Fruit fly (Drosophila melanogaster) whole organism, embryonic: ENCODE measurements around the gene alpha-Est7.
A peak's percentile ranks its signal among the peaks of the same experiment; 100 is the strongest.

ENCODE experiments used
- B-H2 ChIP-seq: fragments of 200-800 bp; sonication (Bioruptor generic); optimal IDR thresholded peaks from 2 replicates; lab custom pipeline; 2018; ENCODE audit warnings: missing biosample characterization, mild to moderate bottlenecking, missing genetic modification characterization
- BEAF-32 ChIP-seq: fragments of 200-800 bp; sonication (Bioruptor generic); optimal IDR thresholded peaks from 3 replicates; lab custom pipeline; 2017; ENCODE audit warnings: missing biosample characterization, missing genetic modification characterization, mild to moderate bottlenecking, moderate library complexity, missing genetic modification reagents
- CG11093 ChIP-seq: fragments of 200-800 bp; sonication (Bioruptor generic); IDR thresholded peaks from 3 replicates; pipeline ENCODE4 v1.3.6; 2022; ENCODE audit warnings: missing biosample characterization, missing genetic modification characterization
- CG14710 ChIP-seq: fragments of 200-800 bp; sonication (Bioruptor generic); optimal IDR thresholded peaks from 3 replicates; lab custom pipeline; 2019; ENCODE audit warnings: missing biosample characterization, mild to moderate bottlenecking, missing genetic modification characterization, moderate library complexity
- CG15514 ChIP-seq: fragments of 200-800 bp; sonication (Bioruptor generic); optimal IDR thresholded peaks from 3 replicates; lab custom pipeline; 2017; ENCODE audit warnings: missing biosample characterization, missing genetic modification characterization, mild to moderate bottlenecking, moderate library complexity, missing genetic modification reagents
- CG1602 ChIP-seq: fragments of 200-800 bp; sonication (Bioruptor generic); optimal IDR thresholded peaks from 3 replicates; lab custom pipeline; 2016; ENCODE audit warnings: missing biosample characterization, missing genetic modification characterization
- CG17186 ChIP-seq: fragments of 200-800 bp; sonication (Bioruptor generic); optimal IDR thresholded peaks from 3 replicates; lab custom pipeline; 2017; ENCODE audit warnings: missing biosample characterization, missing genetic modification reagents, missing genetic modification characterization
- CG17912 ChIP-seq: fragments of 200-800 bp; sonication (Bioruptor generic); optimal IDR thresholded peaks from 2 replicates; lab custom pipeline; 2018; ENCODE audit warnings: missing biosample characterization, mild to moderate bottlenecking, missing genetic modification characterization
- CG2712 ChIP-seq: fragments of 200-800 bp; optimal IDR thresholded peaks from 3 replicates; lab custom pipeline; 2019; ENCODE audit warnings: missing biosample characterization, mild to moderate bottlenecking, missing genetic modification characterization, moderate library complexity
- CG32772 ChIP-seq: fragments of 200-800 bp; sonication (Bioruptor generic); IDR thresholded peaks from 2 replicates; pipeline ENCODE4 v1.3.6; 2022; ENCODE audit warnings: missing biosample characterization, missing genetic modification characterization
- CG34376 ChIP-seq: fragments of 200-800 bp; sonication (Bioruptor generic); optimal IDR thresholded peaks from 2 replicates; lab custom pipeline; 2018; ENCODE audit warnings: missing biosample characterization, mild to moderate bottlenecking, missing genetic modification characterization
- CG4617 ChIP-seq: fragments of 200-800 bp; sonication (Bioruptor generic); optimal IDR thresholded peaks from 3 replicates; lab custom pipeline; 2016; ENCODE audit warnings: missing biosample characterization, missing genetic modification characterization, borderline replicate concordance
- CG7987 ChIP-seq: fragments of 200-800 bp; sonication (Bioruptor generic); optimal IDR thresholded peaks from 2 replicates; lab custom pipeline; 2018; ENCODE audit warnings: missing biosample characterization, mild to moderate bottlenecking, missing genetic modification characterization, moderate library complexity
- Dp ChIP-seq: fragments of 200-800 bp; sonication (Bioruptor generic); optimal IDR thresholded peaks from 2 replicates; lab custom pipeline; 2018; ENCODE audit warnings: missing biosample characterization, mild to moderate bottlenecking, missing genetic modification characterization, moderate library complexity
- E2f1 ChIP-seq: fragments of 200-800 bp; sonication (Bioruptor generic); IDR thresholded peaks from 2 replicates; pipeline ENCODE4 v1.3.6; 2022; ENCODE audit warnings: missing biosample characterization, missing genetic modification characterization
- Elba2 ChIP-seq: fragments of 200-800 bp; sonication (Bioruptor generic); optimal IDR thresholded peaks from 3 replicates; lab custom pipeline; 2016; ENCODE audit warnings: missing biosample characterization, missing genetic modification characterization
- Ets65A ChIP-seq: fragments of 200-800 bp; sonication (Bioruptor generic); peaks from one replicate; lab custom pipeline; 2016; ENCODE audit warnings: missing biosample characterization, missing genetic modification characterization
- H2.0 ChIP-seq: fragments of 200-800 bp; sonication (Bioruptor generic); IDR thresholded peaks from 2 replicates; pipeline ENCODE4 v1.3.6; 2022; ENCODE audit warnings: missing biosample characterization, missing genetic modification characterization
- Hmr ChIP-seq: fragments of 200-800 bp; sonication (Bioruptor generic); optimal IDR thresholded peaks from 3 replicates; lab custom pipeline; 2017; ENCODE audit warnings: mild to moderate bottlenecking, missing biosample characterization, missing genetic modification reagents, missing genetic modification characterization
- NC2β ChIP-seq: fragments of 200-800 bp; sonication (Bioruptor generic); optimal IDR thresholded peaks from 2 replicates; lab custom pipeline; 2016; ENCODE audit warnings: missing biosample characterization, missing genetic modification characterization
- PHDP ChIP-seq: fragments of 200-800 bp; sonication (Bioruptor generic); optimal IDR thresholded peaks from 3 replicates; lab custom pipeline; 2018; ENCODE audit warnings: missing biosample characterization, mild to moderate bottlenecking, missing genetic modification characterization, moderate library complexity
- Side ChIP-seq: fragments of 200-800 bp; sonication (Bioruptor generic); optimal IDR thresholded peaks from 2 replicates; lab custom pipeline; 2016; ENCODE audit warnings: missing biosample characterization, missing genetic modification characterization
- ara ChIP-seq: fragments of 200-800 bp; sonication (Bioruptor generic); IDR thresholded peaks from 2 replicates; pipeline ENCODE4 v1.3.6; 2022; ENCODE audit warnings: missing biosample characterization, missing genetic modification characterization
- caup ChIP-seq: fragments of 200-800 bp; sonication (Bioruptor generic); optimal IDR thresholded peaks from 3 replicates; lab custom pipeline; 2017; ENCODE audit warnings: missing biosample characterization, mild to moderate bottlenecking, missing genetic modification characterization, moderate library complexity; ENCODE audit not compliant: severe bottlenecking
- exex ChIP-seq: fragments of 200-800 bp; sonication (Bioruptor generic); optimal IDR thresholded peaks from 4 replicates; lab custom pipeline; 2018; ENCODE audit warnings: missing biosample characterization, mild to moderate bottlenecking, missing genetic modification characterization, moderate library complexity
- grn ChIP-seq: fragments of 200-800 bp; sonication (Bioruptor generic); optimal IDR thresholded peaks from 3 replicates; lab custom pipeline; 2017; ENCODE audit warnings: missing biosample characterization, missing genetic modification characterization
- jigr1 ChIP-seq: fragments of 200-800 bp; sonication (Bioruptor generic); IDR thresholded peaks from 3 replicates; pipeline ENCODE4 v1.3.6; 2022; ENCODE audit warnings: missing biosample characterization, missing genetic modification characterization
- kah ChIP-seq: fragments of 200-800 bp; sonication (Bioruptor generic); optimal IDR thresholded peaks from 2 replicates; lab custom pipeline; 2018; ENCODE audit warnings: missing biosample characterization, mild to moderate bottlenecking, missing genetic modification characterization
- mirr ChIP-seq: fragments of 200-800 bp; sonication (Bioruptor generic); optimal IDR thresholded peaks from 3 replicates; lab custom pipeline; 2018; ENCODE audit warnings: missing biosample characterization, mild to moderate bottlenecking, missing genetic modification characterization
- nau ChIP-seq: fragments of 200-800 bp; sonication (Bioruptor generic); optimal IDR thresholded peaks from 3 replicates; lab custom pipeline; 2017; ENCODE audit warnings: missing biosample characterization, mild to moderate bottlenecking, missing genetic modification characterization, missing genetic modification reagents
- nmo ChIP-seq: fragments of 200-800 bp; sonication (Bioruptor generic); optimal IDR thresholded peaks from 2 replicates; lab custom pipeline; 2018; ENCODE audit warnings: missing biosample characterization, mild to moderate bottlenecking, missing genetic modification characterization, moderate library complexity
- pho ChIP-seq: fragments of 200-800 bp; sonication (Bioruptor generic); optimal IDR thresholded peaks from 2 replicates; lab custom pipeline; 2016; ENCODE audit warnings: missing biosample characterization, missing genetic modification characterization
- sd ChIP-seq: fragments of 200-800 bp; sonication (Bioruptor generic); optimal IDR thresholded peaks from 3 replicates; lab custom pipeline; 2018; ENCODE audit warnings: missing biosample characterization, mild to moderate bottlenecking, missing genetic modification characterization, moderate library complexity
- slbo ChIP-seq: fragments of 200-800 bp; sonication (Bioruptor generic); IDR thresholded peaks from 2 replicates; pipeline ENCODE4 v1.3.6; 2022; ENCODE audit warnings: missing biosample characterization, missing genetic modification characterization
- sqz ChIP-seq: fragments of 200-800 bp; sonication (Bioruptor generic); optimal IDR thresholded peaks from 3 replicates; lab custom pipeline; 2018; ENCODE audit warnings: missing biosample characterization, mild to moderate bottlenecking, missing genetic modification characterization
- ssp ChIP-seq: fragments of 200-800 bp; sonication (Bioruptor generic); IDR thresholded peaks from 2 replicates; pipeline ENCODE4 v1.3.6; 2022; ENCODE audit warnings: missing biosample characterization, missing genetic modification characterization
- sug ChIP-seq: fragments of 200-800 bp; optimal IDR thresholded peaks from 2 replicates; lab custom pipeline; 2019; ENCODE audit warnings: missing biosample characterization, mild to moderate bottlenecking, missing genetic modification characterization, moderate library complexity
- unc-4 ChIP-seq: fragments of 200-800 bp; sonication (Bioruptor generic); IDR thresholded peaks from 2 replicates; pipeline ENCODE4 v1.3.6; 2022; ENCODE audit warnings: missing biosample characterization, missing genetic modification characterization; ENCODE audit not compliant: partially characterized antibody

Gene alpha-Est7

DNA sequence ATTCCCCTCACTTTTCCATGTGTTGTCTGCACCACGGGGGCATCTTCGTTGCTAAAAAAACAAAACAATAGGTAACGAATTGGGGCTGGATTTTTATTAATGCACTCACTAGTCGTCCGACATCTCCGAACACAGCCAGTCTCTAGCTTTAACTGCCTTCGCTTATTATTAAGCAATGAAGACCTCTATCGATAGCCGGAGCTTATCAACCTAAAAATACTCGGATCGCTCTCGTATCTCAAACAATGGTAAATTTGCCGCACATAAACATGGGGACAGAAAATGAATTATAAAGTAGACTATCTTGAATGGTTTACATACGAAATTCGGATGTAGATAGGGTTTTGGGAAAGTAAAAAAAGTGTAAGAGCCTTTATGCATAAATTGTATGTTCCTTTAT lies 14.9 kb upstream of the alpha-Est7 start, which contains the start of gene alpha-Est4:
Gene alpha-Est4 (minus strand): TSS at position 181 of the 400 bp plus-strand sequence.
- TF ChIP-seq NC2β (GFP tag; lab: Kevin White, UChicago) = no peak
- TF ChIP-seq mirr (GFP tag; lab: Kevin White, UChicago) = peak; percentile 60
- TF ChIP-seq sug = peak; percentile 36
- peak; percentile 81 for TF ChIP-seq exex
- TF ChIP-seq grn = peak; percentile 39

dm6 chr3R:7536281-7536680 lies 12.7 kb upstream of the alpha-Est7 start, which contains the start of gene alpha-Est5:
TSS of gene alpha-Est5 (minus strand) at chr3R:7536390.
- no peak for TF ChIP-seq CG7987 (GFP tag; lab: Kevin White, UChicago)
- no peak for TF ChIP-seq PHDP (tag; lab: Kevin White, UChicago)
- peak; percentile 51 for TF ChIP-seq mirr (GFP tag; lab: Kevin White, UChicago)
- no peak for TF ChIP-seq ssp (GFP tag; lab: Robert Waterston, UW)
- TF ChIP-seq BEAF-32 (GFP tag; lab: Kevin White, UChicago) = no peak
- no peak for TF ChIP-seq CG32772
- no peak for TF ChIP-seq CG4617 (GFP tag; lab: Kevin White, UChicago)
- TF ChIP-seq Side (GFP tag; lab: Kevin White, UChicago) = no peak
- TF ChIP-seq Hmr (GFP tag; lab: Kevin White, UChicago) = peak; percentile 1
- TF ChIP-seq CG2712 (tag; lab: Kevin White, UChicago) = no peak
- no peak for TF ChIP-seq nmo
- peak; percentile 52 for TF ChIP-seq CG34376 (GFP tag; lab: Kevin White, UChicago)
- TF ChIP-seq slbo (GFP tag; lab: Robert Waterston, UW) = no peak
- TF ChIP-seq jigr1 (GFP tag; lab: Robert Waterston, UW) = no peak
- TF ChIP-seq sqz (GFP tag; lab: Kevin White, UChicago) = no peak
- no peak for TF ChIP-seq H2.0
- no peak for TF ChIP-seq kah (GFP tag; lab: Kevin White, UChicago)
- no peak for TF ChIP-seq pho
- no peak for TF ChIP-seq CG17912 (GFP tag; lab: Kevin White, UChicago)
- TF ChIP-seq E2f1 (GFP tag; lab: Robert Waterston, UW) = no peak
- TF ChIP-seq grn = peak; percentile 40
- TF ChIP-seq sd (tag; lab: Kevin White, UChicago) = peak; percentile 71
- TF ChIP-seq B-H2 (GFP tag; lab: Kevin White, UChicago) = peak; percentile 8
- TF ChIP-seq ara (GFP tag; lab: Robert Waterston, UW) = no peak
- peak; percentile 53 for TF ChIP-seq sug
- TF ChIP-seq CG15514 = peak; percentile 2
- TF ChIP-seq CG14710 (tag; lab: Kevin White, UChicago) = no peak
- TF ChIP-seq exex = peak; percentile 98
- no peak for TF ChIP-seq CG11093 (GFP tag; lab: Robert Waterston, UW)

dm6 chr3R:7535606-7536005 lies 12.1 kb upstream of the alpha-Est7 start:
- peak; percentile 79 for TF ChIP-seq exex
- TF ChIP-seq Elba2 (GFP tag; lab: Kevin White, UChicago) = no peak
- no peak for TF ChIP-seq nau (GFP tag; lab: Kevin White, UChicago)
- no peak for TF ChIP-seq CG1602
- no peak for TF ChIP-seq unc-4 (GFP tag; lab: Robert Waterston, UW)
- no peak for TF ChIP-seq BEAF-32 (GFP tag; lab: Kevin White, UChicago)
- TF ChIP-seq CG17186 = no peak
- peak; percentile 23 for TF ChIP-seq Ets65A
- no peak for TF ChIP-seq caup (GFP tag; lab: Kevin White, UChicago)
- no peak for TF ChIP-seq Dp (GFP tag; lab: Kevin White, UChicago)
- peak; percentile 92 for TF ChIP-seq sug
